Fruit fly (Drosophila melanogaster) whole organism, embryonic: ENCODE measurements around the gene Cyp12a5.

ENCODE experiments used
- Asciz ChIP-seq: fragments of 200-800 bp; sonication (Bioruptor generic); optimal IDR thresholded peaks from 2 replicates; lab custom pipeline; 2017; ENCODE audit warnings: missing biosample characterization, mild to moderate bottlenecking, missing genetic modification characterization, missing genetic modification reagents
- Bdp1 ChIP-seq: fragments of 200-800 bp; sonication (Bioruptor generic); optimal IDR thresholded peaks from 3 replicates; lab custom pipeline; 2016; ENCODE audit warnings: missing biosample characterization, missing genetic modification characterization
- CG11504 ChIP-seq: fragments of 200-800 bp; sonication (Bioruptor generic); optimal IDR thresholded peaks from 3 replicates; lab custom pipeline; 2019; ENCODE audit warnings: missing biosample characterization, mild to moderate bottlenecking, missing genetic modification characterization, moderate library complexity
- CG12155 ChIP-seq: fragments of 200-800 bp; sonication (Bioruptor generic); optimal IDR thresholded peaks from 3 replicates; lab custom pipeline; 2016; ENCODE audit warnings: missing biosample characterization, missing genetic modification characterization
- CG13424 ChIP-seq: fragments of 200-800 bp; sonication (Bioruptor generic); optimal IDR thresholded peaks from 2 replicates; lab custom pipeline; 2019; ENCODE audit warnings: missing biosample characterization, mild to moderate bottlenecking, missing genetic modification characterization, moderate library complexity
- CG14014 ChIP-seq: fragments of 200-800 bp; sonication (Bioruptor generic); IDR thresholded peaks from 2 replicates; pipeline ENCODE4 v1.3.6; 2022; ENCODE audit warnings: missing biosample characterization, missing genetic modification characterization
- CG14710 ChIP-seq: fragments of 200-800 bp; sonication (Bioruptor generic); optimal IDR thresholded peaks from 3 replicates; lab custom pipeline; 2019; ENCODE audit warnings: missing biosample characterization, mild to moderate bottlenecking, missing genetic modification characterization, moderate library complexity
- CG1529 ChIP-seq: fragments of 200-800 bp; sonication (Bioruptor generic); optimal IDR thresholded peaks from 3 replicates; lab custom pipeline; 2018; ENCODE audit warnings: missing biosample characterization, missing genetic modification characterization
- CG1603 ChIP-seq: fragments of 200-800 bp; sonication (Bioruptor generic); optimal IDR thresholded peaks from 2 replicates; lab custom pipeline; 2019; ENCODE audit warnings: missing biosample characterization, mild to moderate bottlenecking, missing genetic modification characterization, moderate library complexity
- CG17186 ChIP-seq: fragments of 200-800 bp; sonication (Bioruptor generic); optimal IDR thresholded peaks from 3 replicates; lab custom pipeline; 2017; ENCODE audit warnings: missing biosample characterization, missing genetic modification reagents, missing genetic modification characterization
- CG1792 ChIP-seq: fragments of 200-800 bp; sonication (Bioruptor generic); optimal IDR thresholded peaks from 2 replicates; lab custom pipeline; 2016; ENCODE audit warnings: missing biosample characterization, missing genetic modification characterization
- CG2202 ChIP-seq: fragments of 200-800 bp; sonication (Bioruptor generic); optimal IDR thresholded peaks from 2 replicates; lab custom pipeline; 2018; ENCODE audit warnings: missing biosample characterization, mild to moderate bottlenecking, missing genetic modification characterization
- CG2678 ChIP-seq: fragments of 200-800 bp; sonication (Bioruptor generic); optimal IDR thresholded peaks from 3 replicates; lab custom pipeline; 2019; ENCODE audit warnings: missing biosample characterization, mild to moderate bottlenecking, missing genetic modification characterization, moderate library complexity
- CG4328 ChIP-seq: fragments of 200-800 bp; sonication (Bioruptor generic); optimal IDR thresholded peaks from 3 replicates; lab custom pipeline; 2017; ENCODE audit warnings: missing biosample characterization, missing genetic modification reagents, missing genetic modification characterization
- CG5953 ChIP-seq: fragments of 200-800 bp; sonication (Bioruptor generic); IDR thresholded peaks from 2 replicates; pipeline ENCODE4 v1.3.6; 2022; ENCODE audit warnings: missing biosample characterization, missing genetic modification characterization
- CG9932 ChIP-seq: fragments of 200-800 bp; sonication (Bioruptor generic); IDR thresholded peaks from 2 replicates; pipeline ENCODE4 v1.3.6; 2022; ENCODE audit warnings: missing biosample characterization, missing genetic modification characterization
- D19B ChIP-seq: fragments of 200-800 bp; sonication (Bioruptor generic); optimal IDR thresholded peaks from 2 replicates; lab custom pipeline; 2017; ENCODE audit warnings: missing biosample characterization, mild to moderate bottlenecking, missing genetic modification characterization
- Dip2 ChIP-seq: fragments of 200-800 bp; sonication (Bioruptor generic); IDR thresholded peaks from 2 replicates; pipeline ENCODE4 v1.3.6; 2022; ENCODE audit warnings: missing biosample characterization, missing genetic modification characterization
- Dip3 ChIP-seq: fragments of 200-800 bp; sonication (Bioruptor generic); optimal IDR thresholded peaks from 3 replicates; lab custom pipeline; 2016; ENCODE audit warnings: missing biosample characterization, missing genetic modification characterization
- HHEX ChIP-seq: fragments of 200-800 bp; sonication (Bioruptor generic); optimal IDR thresholded peaks from 3 replicates; lab custom pipeline; 2017; ENCODE audit warnings: missing biosample characterization, mild to moderate bottlenecking, missing genetic modification characterization, missing genetic modification reagents
- HLHmδ ChIP-seq: fragments of 200-800 bp; sonication (Bioruptor generic); optimal IDR thresholded peaks from 2 replicates; lab custom pipeline; 2018; ENCODE audit warnings: missing biosample characterization, mild to moderate bottlenecking, missing genetic modification characterization, moderate library complexity
- Hr3 ChIP-seq: fragments of 200-800 bp; sonication (Bioruptor generic); optimal IDR thresholded peaks from 3 replicates; lab custom pipeline; 2016; ENCODE audit warnings: missing biosample characterization, missing genetic modification characterization
- Mrtf ChIP-seq: fragments of 200-800 bp; sonication (Bioruptor generic); IDR thresholded peaks from 3 replicates; pipeline ENCODE4 v1.3.6; 2022; ENCODE audit warnings: missing biosample characterization, missing genetic modification characterization
- NK7.1 ChIP-seq: fragments of 200-800 bp; sonication (Bioruptor generic); optimal IDR thresholded peaks from 3 replicates; lab custom pipeline; 2016; ENCODE audit warnings: missing biosample characterization, missing genetic modification characterization
- Six4 ChIP-seq: fragments of 200-800 bp; sonication (Bioruptor generic); optimal IDR thresholded peaks from 2 replicates; lab custom pipeline; 2016; ENCODE audit warnings: missing biosample characterization, missing genetic modification characterization
- al ChIP-seq: fragments of 200-800 bp; sonication (Bioruptor generic); IDR thresholded peaks from 2 replicates; pipeline ENCODE4 v1.3.6; 2022; ENCODE audit warnings: missing biosample characterization, missing genetic modification characterization
- ash1 ChIP-seq: fragments of 200-800 bp; sonication (Bioruptor generic); optimal IDR thresholded peaks from 2 replicates; lab custom pipeline; 2018; ENCODE audit warnings: missing biosample characterization, mild to moderate bottlenecking, missing genetic modification characterization
- ato ChIP-seq: fragments of 200-800 bp; sonication (Bioruptor generic); IDR thresholded peaks from 2 replicates; pipeline ENCODE4 v1.3.6; 2022; ENCODE audit warnings: missing biosample characterization, missing genetic modification characterization; ENCODE audit not compliant: partially characterized antibody
- az2 ChIP-seq: fragments of 200-800 bp; sonication (Bioruptor generic); optimal IDR thresholded peaks from 3 replicates; lab custom pipeline; 2016; ENCODE audit warnings: missing biosample characterization, missing genetic modification characterization
- bigmax ChIP-seq: fragments of 200-800 bp; sonication (Bioruptor generic); optimal IDR thresholded peaks from 2 replicates; lab custom pipeline; 2018; ENCODE audit warnings: missing biosample characterization, mild to moderate bottlenecking, missing genetic modification characterization
- chif ChIP-seq, 2 experiments: fragments of 200-800 bp; sonication (Bioruptor generic); optimal IDR thresholded peaks; 3 replicates each; lab custom pipeline; 2016; ENCODE audit warnings: missing biosample characterization in 2 of 2, missing genetic modification characterization in 2 of 2
- chinmo ChIP-seq: fragments of 200-800 bp; sonication (Bioruptor generic); IDR thresholded peaks from 4 replicates; pipeline ENCODE4 v1.3.6; 2022; ENCODE audit warnings: missing biosample characterization, missing genetic modification characterization; ENCODE audit not compliant: partially characterized antibody
- ci ChIP-seq: fragments of 200-800 bp; sonication (Bioruptor generic); IDR thresholded peaks from 3 replicates; pipeline ENCODE4 v1.3.6; 2022; ENCODE audit warnings: missing biosample characterization, missing genetic modification characterization
- danr ChIP-seq: fragments of 200-800 bp; sonication (Bioruptor generic); IDR thresholded peaks from 2 replicates; pipeline ENCODE4 v1.3.6; 2022; ENCODE audit warnings: missing biosample characterization, missing genetic modification characterization
- dimm ChIP-seq: fragments of 200-800 bp; sonication (Bioruptor generic); IDR thresholded peaks from 2 replicates; pipeline ENCODE4 v1.3.6; 2022; ENCODE audit warnings: missing biosample characterization, missing genetic modification characterization
- disco-r ChIP-seq: fragments of 200-800 bp; sonication (Bioruptor generic); optimal IDR thresholded peaks from 2 replicates; lab custom pipeline; 2016; ENCODE audit warnings: missing biosample characterization, missing genetic modification characterization
- dm ChIP-seq: fragments of 200-800 bp; sonication (Bioruptor generic); optimal IDR thresholded peaks from 3 replicates; lab custom pipeline; 2016; ENCODE audit warnings: missing biosample characterization, missing genetic modification characterization
- fd96Cb ChIP-seq: fragments of 200-800 bp; sonication (Bioruptor generic); optimal IDR thresholded peaks from 2 replicates; lab custom pipeline; 2018; ENCODE audit warnings: missing biosample characterization, mild to moderate bottlenecking, missing genetic modification characterization, moderate library complexity
- grau ChIP-seq: fragments of 200-800 bp; optimal IDR thresholded peaks from 3 replicates; lab custom pipeline; 2019; ENCODE audit warnings: missing biosample characterization, mild to moderate bottlenecking, missing genetic modification characterization, moderate library complexity
- lmd ChIP-seq: fragments of 200-800 bp; sonication (Bioruptor generic); IDR thresholded peaks from 2 replicates; pipeline ENCODE4 v1.3.6; 2022; ENCODE audit warnings: missing biosample characterization, missing genetic modification characterization
- nmo ChIP-seq: fragments of 200-800 bp; sonication (Bioruptor generic); optimal IDR thresholded peaks from 2 replicates; lab custom pipeline; 2018; ENCODE audit warnings: missing biosample characterization, mild to moderate bottlenecking, missing genetic modification characterization, moderate library complexity
- pita ChIP-seq: fragments of 200-800 bp; sonication (Bioruptor generic); optimal IDR thresholded peaks from 2 replicates; lab custom pipeline; 2017; ENCODE audit warnings: missing biosample characterization, mild to moderate bottlenecking, missing genetic modification characterization
- pros ChIP-seq: fragments of 200-800 bp; sonication (Bioruptor generic); optimal IDR thresholded peaks from 3 replicates; lab custom pipeline; 2019; ENCODE audit warnings: missing biosample characterization, mild to moderate bottlenecking, missing genetic modification characterization, moderate library complexity
- sd ChIP-seq: fragments of 200-800 bp; sonication (Bioruptor generic); optimal IDR thresholded peaks from 3 replicates; lab custom pipeline; 2018; ENCODE audit warnings: missing biosample characterization, mild to moderate bottlenecking, missing genetic modification characterization, moderate library complexity
- stc ChIP-seq: fragments of 200-800 bp; sonication (Bioruptor generic); IDR thresholded peaks from 2 replicates; pipeline ENCODE4 v1.3.6; 2022; ENCODE audit warnings: missing biosample characterization, missing genetic modification characterization
- tin ChIP-seq: fragments of 200-800 bp; sonication (Bioruptor generic); optimal IDR thresholded peaks from 3 replicates; lab custom pipeline; 2016; ENCODE audit warnings: missing biosample characterization, missing genetic modification characterization
- toy ChIP-seq: fragments of 200-800 bp; sonication (Bioruptor generic); IDR thresholded peaks from 2 replicates; pipeline ENCODE4 v1.3.6; 2022; ENCODE audit warnings: missing biosample characterization, missing genetic modification characterization
- yki ChIP-seq: fragments of >200 bp; optimal IDR thresholded peaks from 3 replicates; lab custom pipeline; 2018
- zen2 ChIP-seq: fragments of 200-800 bp; sonication (Bioruptor generic); IDR thresholded peaks from 3 replicates; pipeline ENCODE4 v1.3.6; 2022; ENCODE audit warnings: missing biosample characterization, missing genetic modification characterization; ENCODE audit not compliant: partially characterized antibody
- zf30C ChIP-seq: fragments of 200-800 bp; sonication (Bioruptor generic); optimal IDR thresholded peaks from 3 replicates; lab custom pipeline; 2018; ENCODE audit warnings: missing biosample characterization, mild to moderate bottlenecking, missing genetic modification characterization
- zfh1 ChIP-seq: fragments of 200-800 bp; sonication (Bioruptor generic); IDR thresholded peaks from 3 replicates; pipeline ENCODE4 v1.3.6; 2022; ENCODE audit warnings: missing biosample characterization, missing genetic modification characterization

The Cyp12a5 gene

DNA sequence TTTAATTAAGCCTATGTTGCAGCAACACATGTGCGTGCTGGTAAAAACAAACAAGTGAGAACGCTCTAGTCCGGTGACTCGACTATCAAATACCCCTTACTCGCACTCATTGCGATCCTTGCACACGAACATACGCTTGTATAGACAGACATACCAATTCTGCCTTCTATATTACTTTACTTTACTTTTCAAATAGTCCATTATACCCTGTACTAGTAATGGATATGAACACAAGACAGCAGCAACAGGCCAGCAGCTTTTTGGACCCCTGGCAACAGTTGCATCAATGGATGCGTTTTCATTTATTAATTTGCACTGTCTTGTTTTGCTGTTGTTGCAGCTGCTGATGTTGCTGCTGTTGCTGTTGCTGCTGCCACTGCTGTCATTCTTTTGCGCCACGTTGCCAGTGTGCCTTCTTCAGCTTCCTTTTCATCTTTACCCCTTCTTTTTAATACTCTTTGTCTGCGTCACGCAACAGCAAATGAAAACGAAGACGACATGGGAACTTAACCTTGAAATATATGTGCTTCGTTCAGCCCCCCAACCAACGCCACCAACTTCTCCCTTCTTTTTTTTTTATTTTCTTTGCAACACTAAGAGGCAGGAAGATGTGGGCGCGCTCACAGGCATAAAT lies 13.8 kb upstream of the Cyp12a5 start (continued):
- TF ChIP-seq yki (lab: Kevin White, UChicago) (no peak), NK7.1 (no peak), al (GFP tag; lab: Robert Waterston, UW) (no peak), chinmo (GFP tag; lab: Robert Waterston, UW) (no peak), CG9932 (GFP tag; lab: Robert Waterston, UW) (no peak), chif (GFP tag; optimal IDR thresholded peaks at IDR 0.05; lab: Kevin White, UChicago) (peak in 1 of 2 experiments; percentile 27), D19B (GFP tag; lab: Kevin White, UChicago) (peak; percentile 26), HLHmδ (GFP tag; lab: Kevin White, UChicago) (no peak), CG5953 (GFP tag; lab: Robert Waterston, UW) (no peak; the same call in 1 of the 2 replicates), toy (GFP tag; lab: Robert Waterston, UW) (no peak), CG1792 (GFP tag; lab: Kevin White, UChicago) (no peak), ash1 (GFP tag; lab: Kevin White, UChicago) (no peak), CG12155 (GFP tag; lab: Kevin White, UChicago) (no peak), CG11504 (tag; lab: Kevin White, UChicago) (peak; percentile 66), zf30C (GFP tag; lab: Kevin White, UChicago) (no peak), fd96Cb (peak; percentile 22), CG2678 (tag; lab: Kevin White, UChicago) (no peak), CG1603 (tag; lab: Kevin White, UChicago) (peak; percentile 76), CG17186 (GFP tag; lab: Kevin White, UChicago) (no peak), CG2202 (no peak), Dip2 (GFP tag; lab: Robert Waterston, UW) (no peak), ato (GFP tag; lab: Robert Waterston, UW) (no peak), nmo (GFP tag; lab: Kevin White, UChicago) (peak; percentile 35), dimm (GFP tag; lab: Robert Waterston, UW) (no peak), CG14014 (0 out of 2 replicates have a peak, but pooled peaks have one; percentile 29), HHEX (GFP tag; lab: Kevin White, UChicago) (no peak), stc (GFP tag; lab: Robert Waterston, UW) (no peak), pita (GFP tag; lab: Kevin White, UChicago) (no peak), Hr3 (GFP tag; lab: Kevin White, UChicago) (no peak), zfh1 (GFP tag; lab: Robert Waterston, UW) (peak; percentile 66), Bdp1 (GFP tag; lab: Kevin White, UChicago) (no peak), Asciz (GFP tag; lab: Kevin White, UChicago) (no peak), CG1529 (GFP tag; lab: Kevin White, UChicago) (no peak), dm (GFP tag; lab: Kevin White, UChicago) (no peak), CG14710 (tag; lab: Kevin White, UChicago) (peak; percentile 17), zen2 (GFP tag; lab: Robert Waterston, UW) (no peak), Mrtf (GFP tag; lab: Robert Waterston, UW) (0 out of 3 replicates have a peak, but pooled peaks have one; percentile 30), CG4328 (no peak), lmd (GFP tag; lab: Robert Waterston, UW) (peak; percentile 53), ci (GFP tag; lab: Robert Waterston, UW) (peak; percentile 82), danr (GFP tag; lab: Robert Waterston, UW) (no peak), CG13424 (tag; lab: Kevin White, UChicago) (no peak), Six4 (GFP tag; lab: Kevin White, UChicago) (no peak), az2 (GFP tag; lab: Kevin White, UChicago) (peak; percentile 22), bigmax (no peak), Dip3 (GFP tag; lab: Kevin White, UChicago) (no peak), pros (GFP tag; lab: Kevin White, UChicago) (no peak), grau (peak; percentile 9), tin (GFP tag; lab: Kevin White, UChicago) (peak; percentile 11), sd (tag; lab: Kevin White, UChicago) (no peak), disco-r (GFP tag; lab: Kevin White, UChicago) (no peak)
